Worm (Caenorhabditis elegans) whole organism, L2 larva: Measurements from ENCODE around the gene fmo-5.
"Not testable (repeated sequence)": the region's sequence is repeated elsewhere in the genome, so short reads cannot be mapped to it uniquely, and the experiment has no call there.

Experiments
- F13H6.1 ChIP-seq: sonication (generic microtip); optimal IDR thresholded peaks from 2 replicates; lab custom pipeline; 2016; ENCODE audit warnings: missing genetic modification characterization, missing compliant biosample characterization
- R02D3.7 ChIP-seq: fragments of 150-350 bp; optimal IDR thresholded peaks from 2 replicates; lab custom pipeline; 2014; ENCODE audit warnings: missing biosample characterization, missing genetic modification characterization
- ZK546.5 ChIP-seq: sonication (generic microtip); optimal IDR thresholded peaks from 2 replicates; lab custom pipeline; 2017; ENCODE audit warnings: missing biosample characterization, missing genetic modification characterization
- blmp-1 ChIP-seq: sonication (generic microtip); optimal IDR thresholded peaks from 2 replicates; lab custom pipeline; 2017; ENCODE audit warnings: missing genetic modification characterization, mild to moderate bottlenecking, missing compliant biosample characterization, antibody characterized with exemption, moderate library complexity; ENCODE audit not compliant: insufficient read depth
- ceh-82 ChIP-seq: fragments of 150-350 bp; optimal IDR thresholded peaks from 2 replicates; lab custom pipeline; 2014; ENCODE audit warnings: missing biosample characterization, missing genetic modification characterization
- crh-2 ChIP-seq: sonication (generic microtip); optimal IDR thresholded peaks from 2 replicates; lab custom pipeline; 2017; ENCODE audit warnings: missing biosample characterization, missing genetic modification characterization
- egl-27 ChIP-seq: sonication (generic microtip); optimal IDR thresholded peaks from 3 replicates; lab custom pipeline; 2017; ENCODE audit warnings: missing biosample characterization, missing genetic modification reagents, missing genetic modification characterization
- elt-1 ChIP-seq: fragments of 150-350 bp; optimal IDR thresholded peaks from 2 replicates; lab custom pipeline; 2014; ENCODE audit warnings: missing biosample characterization, missing genetic modification characterization
- fos-1 ChIP-seq: fragments of 150-350 bp; optimal IDR thresholded peaks from 2 replicates; lab custom pipeline; 2014; ENCODE audit warnings: missing biosample characterization, missing genetic modification characterization
- gmeb-1 ChIP-seq: fragments of 150-350 bp; optimal IDR thresholded peaks from 2 replicates; lab custom pipeline; 2014; ENCODE audit warnings: missing biosample characterization, missing genetic modification characterization
- lin-11 ChIP-seq: fragments of 150-350 bp; sonication (generic microtip); optimal IDR thresholded peaks from 2 replicates; lab custom pipeline; 2014; ENCODE audit warnings: missing biosample characterization, missing genetic modification characterization, inconsistent platforms, mixed read lengths
- lin-13 ChIP-seq: fragments of 150-350 bp; optimal IDR thresholded peaks from 2 replicates; lab custom pipeline; 2014; ENCODE audit warnings: missing biosample characterization, missing genetic modification reagents, missing genetic modification characterization
- lsy-2 ChIP-seq, 2 experiments: fragments of 150-350 bp in 1 of 2; sonication (generic microtip) in 1 of 2; optimal IDR thresholded peaks; 2 replicates each; lab custom pipeline; 2014 to 2017; ENCODE audit warnings: missing biosample characterization in 2 of 2, missing genetic modification characterization in 2 of 2
- mab-5 ChIP-seq: fragments of 150-350 bp; optimal IDR thresholded peaks from 2 replicates; lab custom pipeline; 2014; ENCODE audit warnings: missing biosample characterization, missing genetic modification characterization
- mbf-1 ChIP-seq: sonication (generic microtip); optimal IDR thresholded peaks from 2 replicates; lab custom pipeline; 2017; ENCODE audit warnings: missing biosample characterization, missing genetic modification characterization
- nhr-10 ChIP-seq: sonication (generic microtip); optimal IDR thresholded peaks from 2 replicates; lab custom pipeline; 2017; ENCODE audit warnings: missing biosample characterization, missing genetic modification characterization
- nhr-11 ChIP-seq: fragments of 150-350 bp; optimal IDR thresholded peaks from 2 replicates; lab custom pipeline; 2014; ENCODE audit warnings: missing biosample characterization, missing genetic modification characterization
- nhr-12 ChIP-seq: fragments of 150-350 bp; optimal IDR thresholded peaks from 2 replicates; lab custom pipeline; 2014; ENCODE audit warnings: missing biosample characterization, missing genetic modification characterization
- nhr-21 ChIP-seq: fragments of 150-350 bp; optimal IDR thresholded peaks from 2 replicates; lab custom pipeline; 2014; ENCODE audit warnings: missing biosample characterization, missing genetic modification characterization
- nhr-23 ChIP-seq: fragments of 150-350 bp; optimal IDR thresholded peaks from 2 replicates; lab custom pipeline; 2014; ENCODE audit warnings: missing biosample characterization, missing genetic modification reagents, missing genetic modification characterization
- nhr-237 ChIP-seq: fragments of 150-350 bp; optimal IDR thresholded peaks from 2 replicates; lab custom pipeline; 2014; ENCODE audit warnings: missing biosample characterization, missing genetic modification characterization
- nhr-25 ChIP-seq: fragments of 150-350 bp; sonication (generic microtip); optimal IDR thresholded peaks from 3 replicates; lab custom pipeline; 2014; ENCODE audit warnings: missing biosample characterization, missing genetic modification characterization
- nhr-6 ChIP-seq: fragments of 150-350 bp; optimal IDR thresholded peaks from 2 replicates; lab custom pipeline; 2014; ENCODE audit warnings: missing biosample characterization, missing genetic modification characterization
- peb-1 ChIP-seq: fragments of 150-350 bp; optimal IDR thresholded peaks from 2 replicates; lab custom pipeline; 2014; ENCODE audit warnings: missing biosample characterization, missing genetic modification characterization
- skn-1 ChIP-seq: sonication (generic microtip); optimal IDR thresholded peaks from 2 replicates; lab custom pipeline; 2017; ENCODE audit warnings: missing biosample characterization, missing genetic modification characterization
- sma-3 ChIP-seq: sonication (generic microtip); optimal IDR thresholded peaks from 2 replicates; lab custom pipeline; 2016; ENCODE audit warnings: missing genetic modification reagents, missing genetic modification characterization, missing compliant biosample characterization
- sma-9 ChIP-seq, 2 experiments: fragments of 150-350 bp in 1 of 2; sonication (generic microtip) in 1 of 2; optimal IDR thresholded peaks; 2 replicates each; lab custom pipeline; 2014 to 2016; ENCODE audit warnings: missing genetic modification characterization in 2 of 2, mild to moderate bottlenecking in 1 of 2, missing biosample characterization in 1 of 2, missing compliant biosample characterization in 1 of 2, missing genetic modification reagents in 1 of 2, moderate library complexity in 1 of 2
- snpc-4 ChIP-seq: fragments of 150-350 bp; optimal IDR thresholded peaks from 2 replicates; lab custom pipeline; 2014; ENCODE audit warnings: missing biosample characterization, missing genetic modification characterization
- unc-55 ChIP-seq: fragments of 150-350 bp; sonication (generic microtip); optimal IDR thresholded peaks from 3 replicates; lab custom pipeline; 2014; ENCODE audit warnings: missing biosample characterization, missing genetic modification reagents, missing genetic modification characterization
- unc-62 ChIP-seq: fragments of 150-350 bp; optimal IDR thresholded peaks from 2 replicates; lab custom pipeline; 2014; ENCODE audit warnings: missing biosample characterization, missing genetic modification reagents, missing genetic modification characterization
- ztf-11 ChIP-seq: sonication (generic microtip); optimal IDR thresholded peaks from 2 replicates; lab custom pipeline; 2017; ENCODE audit warnings: missing biosample characterization, missing genetic modification characterization
- ztf-4 ChIP-seq: fragments of 150-350 bp; optimal IDR thresholded peaks from 2 replicates; lab custom pipeline; 2014; ENCODE audit warnings: missing biosample characterization, missing genetic modification characterization

Gene fmo-5

ce11 chrV:893437-894018 lies 9.9 kb downstream of the fmo-5 start, which contains the start of the genes srlf-23 and srlf-20:
Gene srlf-23 (minus strand): TSS chrV:893537.
Gene srlf-20 (plus strand): TSS chrV:893968.
- TF ChIP-seq elt-1 (tag; lab: Kevin White, UChicago) (no peak), sma-3 (GFP tag; lab: Kevin White, UChicago) (no peak)

ce11 chrV:890835-891234 lies 12.6 kb downstream of the fmo-5 start, which contains the start of gene srlf-22:
Gene srlf-22 (plus strand): TSS chrV:891135.
- not testable (repeated sequence) for TF ChIP-seq R02D3.7; nhr-21 (tag; lab: Kevin White, UChicago); snpc-4 (tag; lab: Kevin White, UChicago)

ce11 chrV:890423-890822 lies 13.0 kb downstream of the fmo-5 start, which contains the start of gene srlf-21:
Gene srlf-21 (minus strand): TSS chrV:890523.
- TF ChIP-seq nhr-23 (tag; lab: Kevin White, UChicago) (no peak), nhr-237 (tag; lab: Kevin White, UChicago) (no peak), F13H6.1 (tag; lab: Kevin White, UChicago) (no peak), blmp-1 (tag; lab: Kevin White, UChicago) (no peak), crh-2 (no peak), nhr-10 (tag; lab: Kevin White, UChicago) (no peak)

ce11 chrV:889216-889615 lies 14.2 kb downstream of the fmo-5 start, which contains the start of gene T02B11.6:
Gene T02B11.6 (minus strand): TSS chrV:889316.
- TF ChIP-seq F13H6.1 (tag; lab: Kevin White, UChicago) (no peak), mab-5 (tag; lab: Kevin White, UChicago) (no peak), R02D3.7 (no peak), unc-55 (no peak), lsy-2 (tag; optimal IDR thresholded peaks at IDR 0.05; lab: Kevin White, UChicago) (no peak), ztf-11 (no peak), peb-1 (tag; lab: Kevin White, UChicago) (no peak), gmeb-1 (tag; lab: Kevin White, UChicago) (no peak), unc-62 (no peak), egl-27 (no peak), fos-1 (tag; lab: Kevin White, UChicago) (no peak), ztf-4 (tag; lab: Kevin White, UChicago) (no peak), nhr-21 (tag; lab: Kevin White, UChicago) (no peak), ceh-82 (tag; lab: Kevin White, UChicago) (no peak), mbf-1 (tag; lab: Kevin White, UChicago) (no peak), skn-1 (tag; lab: Kevin White, UChicago) (no peak), lin-13 (GFP tag; lab: Kevin White, UChicago) (no peak), lin-11 (tag; lab: Kevin White, UChicago) (no peak), crh-2 (no peak)

- no peak for TF ChIP-seq nhr-21 (tag; lab: Kevin White, UChicago)
- TF ChIP-seq nhr-11 (tag; lab: Kevin White, UChicago): no peak
- TF ChIP-seq nhr-25 (tag; lab: Kevin White, UChicago): no peak
- TF ChIP-seq gmeb-1 (tag; lab: Kevin White, UChicago): no peak
- TF ChIP-seq R02D3.7: no peak
- no peak for TF ChIP-seq ztf-11
- TF ChIP-seq lin-13 (GFP tag; lab: Kevin White, UChicago): no peak
- no peak for TF ChIP-seq nhr-12
- no peak for TF ChIP-seq mab-5 (tag; lab: Kevin White, UChicago)
- TF ChIP-seq, all 48 proteins: peak for 0
These were observed 19.1 kb downstream of the fmo-5 start, which contains the start of gene srj-38 for ce11 chrV:884324-884723. Gene srj-38 (minus strand): TSS chrV:884424.

- TF ChIP-seq unc-62 (no peak), gmeb-1 (tag; lab: Kevin White, UChicago) (no peak), sma-9 (GFP tag; optimal IDR thresholded peaks at IDR 0.05; lab: Kevin White, UChicago) (no peak), sma-9 (tag; optimal IDR thresholded peaks at IDR 0.05; lab: Kevin White, UChicago) (no peak), ZK546.5 (tag; lab: Kevin White, UChicago) (no peak), crh-2 (no peak), nhr-6 (tag; lab: Kevin White, UChicago) (no peak), fos-1 (tag; lab: Kevin White, UChicago) (no peak), lin-13 (GFP tag; lab: Kevin White, UChicago) (no peak), lsy-2 (tag; optimal IDR thresholded peaks at IDR 0.05; lab: Kevin White, UChicago) (no peak), nhr-11 (tag; lab: Kevin White, UChicago) (no peak)
- TF ChIP-seq, all 48 proteins: peak for 0
These were observed 24.3 kb downstream of the fmo-5 start, which contains the start of gene srg-53 for ce11 chrV:879171-879570. Gene srg-53 (plus strand): TSS chrV:879471.
